Worm (Caenorhabditis elegans) whole organism, young adult: ENCODE data around the gene ops-1.

Experiments used
- dox-1 ChIP-seq: fragments of 200-800 bp; sonication (Bioruptor generic); IDR thresholded peaks from 2 replicates; pipeline ENCODE4 v1.3.6; 2022; ENCODE audit warnings: missing genetic modification reagents, missing genetic modification characterization, missing compliant biosample characterization
- him-1 ChIP-seq: sonication (generic microtip); optimal IDR thresholded peaks from 2 replicates; lab custom pipeline; 2016; ENCODE audit warnings: missing genotype, missing genetic modification reagents, missing genetic modification characterization, missing compliant biosample characterization

DNA sequence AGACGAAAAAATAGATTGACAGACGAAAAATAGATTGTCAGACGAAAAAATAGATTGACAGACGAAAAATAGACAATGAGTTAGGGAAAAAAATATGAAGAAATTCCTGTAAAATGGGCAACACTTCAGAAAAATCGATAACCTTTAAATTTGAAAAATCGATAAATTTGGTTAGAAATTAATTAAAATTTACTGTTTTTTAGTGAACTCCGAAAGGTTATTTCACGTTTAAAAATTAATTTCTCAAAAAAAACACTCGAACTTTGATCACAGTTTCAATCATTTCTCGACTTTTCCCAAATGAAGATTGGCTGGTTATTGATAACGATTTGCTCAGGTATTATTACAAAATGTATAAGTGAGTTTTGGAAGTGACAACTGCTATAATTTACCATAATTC, 23.3 kb upstream of the ops-1 start, which contains the start of gene csp-2:
- TF ChIP-seq dox-1 (GFP tag; lab: Robert Waterston, UW) (no peak), him-1 (tag; lab: Kevin White, UChicago) (no peak)
